Fruit fly (Drosophila melanogaster) whole organism, adult: ENCODE data around the gene WDR79.
A peak's percentile ranks its signal among the peaks of the same experiment; 100 is the strongest.

Experiments
- CG11617 ChIP-seq: fragments of 200-800 bp; sonication (Bioruptor generic); optimal IDR thresholded peaks from 2 replicates; lab custom pipeline; 2017; ENCODE audit warnings: mild to moderate bottlenecking, missing biosample characterization, missing genetic modification reagents, missing genetic modification characterization
- CG12768 ChIP-seq: fragments of 200-800 bp; sonication (Bioruptor generic); optimal IDR thresholded peaks from 2 replicates; lab custom pipeline; 2017; ENCODE audit warnings: missing biosample characterization, missing genetic modification characterization, mild to moderate bottlenecking, moderate library complexity, missing genetic modification reagents
- CG14711 ChIP-seq: fragments of 200-800 bp; sonication (Bioruptor generic); optimal IDR thresholded peaks from 2 replicates; lab custom pipeline; 2018; ENCODE audit warnings: missing biosample characterization, mild to moderate bottlenecking, missing genetic modification characterization, moderate library complexity
- CG1620 ChIP-seq: fragments of 200-800 bp; sonication (Bioruptor generic); optimal IDR thresholded peaks from 2 replicates; lab custom pipeline; 2016; ENCODE audit warnings: missing biosample characterization, missing genetic modification characterization
- CG33017 ChIP-seq: fragments of 200-800 bp; sonication (Bioruptor generic); optimal IDR thresholded peaks from 2 replicates; lab custom pipeline; 2018; ENCODE audit warnings: missing biosample characterization, mild to moderate bottlenecking, missing genetic modification characterization, moderate library complexity
- CG5204 ChIP-seq: fragments of 200-800 bp; sonication (Bioruptor generic); optimal IDR thresholded peaks from 2 replicates; lab custom pipeline; 2016; ENCODE audit warnings: missing biosample characterization, missing genetic modification characterization
- CG7045 ChIP-seq: fragments of 200-800 bp; sonication (Bioruptor generic); optimal IDR thresholded peaks from 2 replicates; lab custom pipeline; 2017; ENCODE audit warnings: missing biosample characterization, mild to moderate bottlenecking, missing genetic modification characterization
- CG7101 ChIP-seq: fragments of 200-800 bp; sonication (Bioruptor generic); optimal IDR thresholded peaks from 2 replicates; lab custom pipeline; 2018; ENCODE audit warnings: missing biosample characterization, mild to moderate bottlenecking, missing genetic modification characterization, moderate library complexity
- Clk ChIP-seq: fragments of 200-800 bp; sonication (Bioruptor generic); optimal IDR thresholded peaks from 2 replicates; lab custom pipeline; 2017; ENCODE audit warnings: missing biosample characterization, missing genetic modification characterization
- Crg-1 ChIP-seq: fragments of 200-800 bp; sonication (Bioruptor generic); optimal IDR thresholded peaks from 2 replicates; lab custom pipeline; 2016; ENCODE audit warnings: missing biosample characterization, missing genetic modification characterization
- Hr96 ChIP-seq: fragments of 200-800 bp; sonication (Bioruptor generic); optimal IDR thresholded peaks from 2 replicates; lab custom pipeline; 2016; ENCODE audit warnings: missing biosample characterization, missing genetic modification characterization
- Mnt ChIP-seq: fragments of 200-800 bp; sonication (Bioruptor generic); optimal IDR thresholded peaks from 2 replicates; lab custom pipeline; 2016; ENCODE audit warnings: missing biosample characterization, mild to moderate bottlenecking, missing genetic modification characterization
- bab1 ChIP-seq: fragments of 200-800 bp; sonication (Bioruptor generic); optimal IDR thresholded peaks from 3 replicates; lab custom pipeline; 2019; ENCODE audit warnings: missing biosample characterization, mild to moderate bottlenecking, missing genetic modification characterization, moderate library complexity
- cic ChIP-seq: fragments of 200-800 bp; sonication (Bioruptor generic); optimal IDR thresholded peaks from 2 replicates; lab custom pipeline; 2017; ENCODE audit warnings: missing biosample characterization, mild to moderate bottlenecking, missing genetic modification characterization, moderate library complexity
- cnc ChIP-seq, 2 experiments: fragments of >200 bp; optimal IDR thresholded peaks; 2 replicates each; lab custom pipeline; 2017
- kay ChIP-seq: fragments of 200-800 bp; sonication (Bioruptor generic); peaks from one replicate; lab custom pipeline; 2016; ENCODE audit warnings: missing biosample characterization, missing genetic modification characterization, borderline replicate concordance
- ovo ChIP-seq: fragments of 200-800 bp; sonication (Bioruptor generic); optimal IDR thresholded peaks from 2 replicates; lab custom pipeline; 2016; ENCODE audit warnings: missing biosample characterization, missing genetic modification characterization
- pad ChIP-seq: fragments of 200-800 bp; sonication (Bioruptor generic); optimal IDR thresholded peaks from 3 replicates; lab custom pipeline; 2017; ENCODE audit warnings: missing biosample characterization, missing genetic modification characterization, mild to moderate bottlenecking, moderate library complexity, missing genetic modification reagents
- tj ChIP-seq: fragments of 200-800 bp; sonication (Bioruptor generic); optimal IDR thresholded peaks from 3 replicates; lab custom pipeline; 2017; ENCODE audit warnings: missing biosample characterization, mild to moderate bottlenecking, missing genetic modification characterization, moderate library complexity
- toe ChIP-seq: fragments of 200-800 bp; sonication (Bioruptor generic); optimal IDR thresholded peaks from 2 replicates; lab custom pipeline; 2016; ENCODE audit warnings: missing biosample characterization, missing genetic modification characterization

The WDR79 gene

dm6 chr2L:6086771-6087170 lies 40.8 kb downstream of the WDR79 start:
- TF ChIP-seq tj (peak; percentile 29), CG1620 (GFP tag; lab: Kevin White, UChicago) (no peak), CG14711 (tag; lab: Kevin White, UChicago) (peak; percentile 8), CG12768 (GFP tag; lab: Kevin White, UChicago) (peak; percentile 20)

DNA sequence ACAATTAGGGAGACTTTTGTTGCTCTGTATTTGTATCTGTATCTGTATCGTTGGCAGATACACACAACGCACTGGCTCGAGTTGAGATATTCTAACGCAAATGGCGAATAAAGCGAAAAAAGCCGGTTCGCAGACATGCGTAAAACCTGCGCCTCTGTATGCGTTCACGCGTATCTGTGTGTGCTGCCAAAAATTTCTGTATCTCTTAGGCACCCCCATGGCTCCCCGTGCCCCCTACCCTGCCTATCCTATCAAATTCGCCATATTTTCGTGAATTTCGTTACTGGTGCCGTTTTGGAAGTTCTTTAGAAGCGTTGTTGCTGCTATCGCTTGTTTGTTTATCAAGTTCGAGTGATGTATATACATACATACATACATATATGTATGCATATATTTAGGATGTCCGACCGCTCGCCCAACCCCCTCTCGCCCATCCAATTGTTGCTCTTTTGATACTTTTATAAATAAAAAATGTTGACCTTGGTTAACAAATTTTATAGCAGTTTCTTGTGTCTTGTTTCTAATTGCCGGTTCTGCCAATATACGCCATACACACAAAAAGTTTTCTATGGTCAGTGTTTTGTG lies 41.8 kb downstream of the WDR79 start:
- TF ChIP-seq kay = no peak
- no peak for TF ChIP-seq bab1
- TF ChIP-seq CG12768 (GFP tag; lab: Kevin White, UChicago) = no peak
- TF ChIP-seq cnc (optimal IDR thresholded peaks at IDR 0.05; lab: Kevin White, UChicago) = no peak
- no peak for TF ChIP-seq Mnt
- TF ChIP-seq pad (GFP tag; lab: Kevin White, UChicago) = no peak
- no peak for TF ChIP-seq CG33017
- TF ChIP-seq CG5204 (GFP tag; lab: Kevin White, UChicago) = no peak
- TF ChIP-seq Hr96 = no peak
- no peak for TF ChIP-seq CG7101
- TF ChIP-seq tj = no peak
- TF ChIP-seq Crg-1 (GFP tag; lab: Kevin White, UChicago) = no peak
- no peak for TF ChIP-seq toe
- TF ChIP-seq CG7045 (GFP tag; lab: Kevin White, UChicago) = no peak
- no peak for TF ChIP-seq CG11617 (GFP tag; lab: Kevin White, UChicago)
- no peak for TF ChIP-seq Clk
- TF ChIP-seq cic (GFP tag; lab: Kevin White, UChicago) = no peak

DNA sequence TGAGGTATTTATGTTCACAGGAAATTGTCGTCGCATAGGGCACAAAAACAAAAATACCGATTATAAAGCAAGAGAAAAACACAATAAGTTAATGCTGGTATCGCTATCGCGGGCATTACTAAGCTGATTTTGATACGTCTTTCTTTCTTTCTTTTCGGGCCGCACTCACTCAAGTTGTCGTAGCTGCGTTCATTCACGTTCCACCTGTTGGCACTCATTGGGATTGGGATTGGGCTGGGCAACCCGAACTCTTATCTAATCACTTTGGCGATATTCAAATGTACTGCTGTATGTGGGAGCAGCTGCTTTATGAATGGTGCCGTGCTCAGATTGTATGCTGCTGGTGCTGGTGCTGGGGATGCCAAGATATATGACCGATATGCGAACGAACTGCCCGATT lies 42.9 kb downstream of the WDR79 start:
- peak; percentile 9 for TF ChIP-seq cic (GFP tag; lab: Kevin White, UChicago)
- TF ChIP-seq CG33017 = no peak
- peak in 1 of 2 experiments; percentile 55 for TF ChIP-seq cnc (optimal IDR thresholded peaks at IDR 0.05; lab: Kevin White, UChicago)

- no peak for TF ChIP-seq CG1620 (GFP tag; lab: Kevin White, UChicago)
- peak; percentile 69 for TF ChIP-seq Mnt
- peak; percentile 8 for TF ChIP-seq CG7045 (GFP tag; lab: Kevin White, UChicago)
- TF ChIP-seq Crg-1 (GFP tag; lab: Kevin White, UChicago) = no peak
- TF ChIP-seq Clk = no peak
- peak; percentile 74 for TF ChIP-seq CG33017
- no peak for TF ChIP-seq pad (GFP tag; lab: Kevin White, UChicago)
- peak; percentile 65 for TF ChIP-seq tj
- peak; percentile 99 for TF ChIP-seq kay
- TF ChIP-seq CG12768 (GFP tag; lab: Kevin White, UChicago) = peak; percentile 90
- TF ChIP-seq Hr96 = peak; percentile 44
- peak; percentile 4 for TF ChIP-seq CG11617 (GFP tag; lab: Kevin White, UChicago)
- TF ChIP-seq ovo (GFP tag; lab: Kevin White, UChicago) = peak; percentile 97
- TF ChIP-seq bab1 = no peak
- TF ChIP-seq CG14711 (tag; lab: Kevin White, UChicago) = no peak
- peak; percentile 18 for TF ChIP-seq CG7101
- TF ChIP-seq cnc (optimal IDR thresholded peaks at IDR 0.05; lab: Kevin White, UChicago) = peak in 1 of 2 experiments; percentile 2
- no peak for TF ChIP-seq toe
- TF ChIP-seq cic (GFP tag; lab: Kevin White, UChicago) = peak; percentile 96
- TF ChIP-seq CG5204 (GFP tag; lab: Kevin White, UChicago) = no peak
These were observed 44.5 kb downstream of the WDR79 start for dm6 chr2L:6082936-6083627.

dm6 chr2L:6082157-6082645 lies 45.4 kb downstream of the WDR79 start, which contains the start of gene Kr-h1:
Gene Kr-h1 (plus strand): TSS chr2L:6082603.
- TF ChIP-seq CG33017 (peak; percentile 50), CG14711 (tag; lab: Kevin White, UChicago) (peak; percentile 21), CG7045 (GFP tag; lab: Kevin White, UChicago) (no peak), Mnt (peak; percentile 6), CG7101 (peak; percentile 5), Clk (no peak), CG5204 (GFP tag; lab: Kevin White, UChicago) (no peak), CG12768 (GFP tag; lab: Kevin White, UChicago) (peak; percentile 67), cic (GFP tag; lab: Kevin White, UChicago) (peak; percentile 90), tj (peak; percentile 78), cnc (optimal IDR thresholded peaks at IDR 0.05; lab: Kevin White, UChicago) (peak; percentile 64 to 95)

- TF ChIP-seq Mnt (peak; percentile 54), cic (GFP tag; lab: Kevin White, UChicago) (peak; percentile 89), CG5204 (GFP tag; lab: Kevin White, UChicago) (no peak), CG12768 (GFP tag; lab: Kevin White, UChicago) (peak; percentile 67), cnc (optimal IDR thresholded peaks at IDR 0.05; lab: Kevin White, UChicago) (no peak), CG11617 (GFP tag; lab: Kevin White, UChicago) (peak; percentile 11), tj (peak; percentile 70), Clk (peak; percentile 22), ovo (GFP tag; lab: Kevin White, UChicago) (no peak), kay (peak; percentile 81), Crg-1 (GFP tag; lab: Kevin White, UChicago) (no peak), pad (GFP tag; lab: Kevin White, UChicago) (peak; percentile 37), toe (peak; percentile 29), CG7101 (peak; percentile 42), CG1620 (GFP tag; lab: Kevin White, UChicago) (peak; percentile 17), Hr96 (peak; percentile 34)
These were observed 46.3 kb downstream of the WDR79 start for dm6 chr2L:6081134-6081832.
